Worm (Caenorhabditis elegans) whole organism, L4 larva: ENCODE results near the gene kvs-2.
A peak's percentile ranks its signal among the peaks of the same experiment; 100 is the strongest.

Experiments used
- F49E8.2 ChIP-seq: sonication (generic microtip); optimal IDR thresholded peaks from 2 replicates; lab custom pipeline; 2016; ENCODE audit warnings: missing compliant biosample characterization, mild to moderate bottlenecking, missing genetic modification characterization, borderline replicate concordance
- R02D3.7 ChIP-seq: fragments of 150-350 bp; sonication (generic microtip); optimal IDR thresholded peaks from 3 replicates; lab custom pipeline; 2014; ENCODE audit warnings: missing biosample characterization, missing genetic modification characterization
- T20F7.1 ChIP-seq: fragments of 200-800 bp; sonication (Bioruptor generic); optimal IDR thresholded peaks from 2 replicates; lab custom pipeline; 2018; ENCODE audit warnings: mild to moderate bottlenecking, missing genetic modification characterization, missing compliant biosample characterization
- aha-1 ChIP-seq: fragments of 150-350 bp; peaks from one replicate; lab custom pipeline; 2014; ENCODE audit warnings: missing biosample characterization, missing genetic modification characterization
- arid-1 ChIP-seq: fragments of 200-800 bp; sonication (Bioruptor generic); conservative IDR thresholded peaks from 2 replicates; pipeline ENCODE4 v1.3.6; 2022; ENCODE audit warnings: missing genetic modification reagents, missing genetic modification characterization, missing compliant biosample characterization
- ceh-20 ChIP-seq: fragments of 200-800 bp; sonication (Bioruptor generic); IDR thresholded peaks from 2 replicates; pipeline ENCODE4 v1.3.6; 2022; ENCODE audit warnings: missing genetic modification reagents, missing genetic modification characterization, missing compliant biosample characterization
- cey-2 ChIP-seq: sonication (generic microtip); optimal IDR thresholded peaks from 3 replicates; lab custom pipeline; 2017; ENCODE audit warnings: missing genetic modification characterization, mild to moderate bottlenecking, missing compliant biosample characterization, antibody characterized with exemption, borderline replicate concordance; ENCODE audit not compliant: insufficient read depth
- daf-16 ChIP-seq, 3 experiments: sonication (generic microtip); optimal IDR thresholded peaks; 2 replicates each; lab custom pipeline; 2016 to 2017; ENCODE audit warnings: missing genetic modification characterization in 3 of 3, missing genetic modification reagents in 3 of 3, mild to moderate bottlenecking in 2 of 3, missing compliant biosample characterization in 2 of 3, missing biosample characterization in 1 of 3, moderate library complexity in 1 of 3
- dmd-8 ChIP-seq: fragments of 200-800 bp; sonication (Bioruptor generic); IDR thresholded peaks from 2 replicates; pipeline ENCODE4 v1.3.6; 2022; ENCODE audit warnings: missing genetic modification characterization, missing compliant biosample characterization
- dmd-9 ChIP-seq: fragments of 200-800 bp; sonication (Bioruptor generic); IDR thresholded peaks from 2 replicates; pipeline ENCODE4 v1.3.6; 2022; ENCODE audit warnings: missing genetic modification reagents, missing genetic modification characterization, missing compliant biosample characterization
- dve-1 ChIP-seq: sonication (generic microtip); optimal IDR thresholded peaks from 2 replicates; lab custom pipeline; 2017; ENCODE audit warnings: antibody characterized with exemption, mild to moderate bottlenecking, missing genetic modification characterization, missing compliant biosample characterization; ENCODE audit not compliant: insufficient read depth
- egl-27 ChIP-seq: sonication (generic microtip); optimal IDR thresholded peaks from 3 replicates; lab custom pipeline; 2017; ENCODE audit warnings: missing biosample characterization, missing genetic modification reagents, missing genetic modification characterization
- hlh-11 ChIP-seq: fragments of 200-800 bp; sonication (Bioruptor generic); optimal IDR thresholded peaks from 2 replicates; lab custom pipeline; 2018; ENCODE audit warnings: mild to moderate bottlenecking, missing genetic modification characterization, missing compliant biosample characterization
- hmg-1.1 ChIP-seq: fragments of 200-800 bp; sonication (Bioruptor generic); IDR thresholded peaks from 2 replicates; pipeline ENCODE4 v1.3.6; 2022; ENCODE audit warnings: missing genetic modification reagents, missing genetic modification characterization, missing compliant biosample characterization
- lin-1 ChIP-seq: fragments of 200-800 bp; sonication (Bioruptor generic); IDR thresholded peaks from 2 replicates; pipeline ENCODE4 v1.3.6; 2022; ENCODE audit warnings: missing genetic modification reagents, missing genetic modification characterization, missing compliant biosample characterization
- lin-13 ChIP-seq: fragments of 150-350 bp; optimal IDR thresholded peaks from 2 replicates; lab custom pipeline; 2014; ENCODE audit warnings: missing biosample characterization, missing genetic modification reagents, missing genetic modification characterization
- madf-5 ChIP-seq, 2 experiments: fragments of 200-800 bp; sonication (Bioruptor generic); IDR thresholded peaks; 2 replicates each; pipeline ENCODE4 v1.3.6; 2022; ENCODE audit warnings: missing compliant biosample characterization in 2 of 2, missing genetic modification characterization in 2 of 2
- mdl-1 ChIP-seq, 2 experiments: fragments of 150-350 bp in 1 of 2; sonication (generic microtip) in 1 of 2; optimal IDR thresholded peaks; 2 replicates each; lab custom pipeline; 2014 to 2017; ENCODE audit warnings: missing biosample characterization in 2 of 2, missing genetic modification characterization in 2 of 2
- mxl-3 ChIP-seq: fragments of 200-800 bp; sonication (Bioruptor generic); optimal IDR thresholded peaks from 2 replicates; lab custom pipeline; 2018; ENCODE audit warnings: mild to moderate bottlenecking, missing genetic modification characterization, missing compliant biosample characterization
- nhr-10 ChIP-seq: fragments of 150-350 bp; optimal IDR thresholded peaks from 2 replicates; lab custom pipeline; 2014; ENCODE audit warnings: missing biosample characterization, missing genetic modification characterization
- nhr-102 ChIP-seq: sonication (generic microtip); optimal IDR thresholded peaks from 2 replicates; lab custom pipeline; 2016; ENCODE audit warnings: mild to moderate bottlenecking, missing genetic modification characterization, moderate library complexity, missing compliant biosample characterization
- nhr-42 ChIP-seq: fragments of 200-800 bp; sonication (Bioruptor generic); IDR thresholded peaks from 2 replicates; pipeline ENCODE4 v1.3.6; 2022; ENCODE audit warnings: missing genetic modification characterization, missing compliant biosample characterization
- nhr-6 ChIP-seq: fragments of 150-350 bp; optimal IDR thresholded peaks from 2 replicates; lab custom pipeline; 2014; ENCODE audit warnings: missing biosample characterization, missing genetic modification characterization
- nhr-77 ChIP-seq: fragments of 150-350 bp; optimal IDR thresholded peaks from 2 replicates; lab custom pipeline; 2014; ENCODE audit warnings: missing biosample characterization, missing genetic modification characterization
- tag-97 ChIP-seq: fragments of 200-800 bp; sonication (Bioruptor generic); IDR thresholded peaks from 2 replicates; pipeline ENCODE4 v1.3.6; 2022; ENCODE audit warnings: missing genetic modification characterization, missing compliant biosample characterization
- tra-1 ChIP-seq: fragments of 200-800 bp; sonication (Bioruptor generic); IDR thresholded peaks from 2 replicates; pipeline ENCODE4 v1.3.6; 2022; ENCODE audit warnings: missing genetic modification reagents, missing genetic modification characterization, missing compliant biosample characterization
- unc-62 ChIP-seq, 3 experiments: fragments of 150-350 bp in 1 of 3; sonication (generic microtip); optimal IDR thresholded peaks in 2 of 3; peaks in 1 of 3; 1 replicate in 1 of 3; 2 replicates in 2 of 3; lab custom pipeline; 2014 to 2017; ENCODE audit warnings: missing biosample characterization in 3 of 3, missing genetic modification characterization in 3 of 3, missing genetic modification reagents in 3 of 3, missing genotype in 1 of 3
- zag-1 ChIP-seq: fragments of 150-350 bp; optimal IDR thresholded peaks from 2 replicates; lab custom pipeline; 2014; ENCODE audit warnings: missing biosample characterization, missing genetic modification characterization
- zfp-3 ChIP-seq: fragments of 200-800 bp; sonication (Bioruptor generic); conservative IDR thresholded peaks from 2 replicates; pipeline ENCODE4 v1.3.6; 2022; ENCODE audit warnings: missing genetic modification reagents, missing genetic modification characterization, missing compliant biosample characterization

kvs-2 gene

DNA sequence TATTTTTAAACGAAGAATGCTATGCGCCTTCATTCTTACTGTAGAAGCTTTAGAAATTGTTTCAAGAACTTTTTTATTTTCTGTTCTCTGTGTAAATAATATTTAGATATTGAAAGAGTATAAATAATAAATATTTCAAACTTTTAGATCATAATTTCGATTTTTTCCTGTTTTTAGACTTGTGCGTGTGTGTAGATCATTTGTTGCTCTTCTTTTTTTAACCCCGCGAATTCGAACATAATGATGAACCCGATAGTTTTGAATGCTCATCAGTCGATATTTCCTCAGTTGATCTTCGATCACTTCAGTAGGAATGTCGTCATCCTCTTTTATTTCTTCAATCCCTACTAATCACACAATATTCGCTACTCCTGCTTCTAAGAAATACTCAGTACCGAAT, 38.6 kb upstream of the kvs-2 start, which contains the start of gene T21C9.13:
TSS of gene T21C9.13 (plus strand) at position 33 of the 400 bp plus-strand sequence.
- TF ChIP-seq nhr-102: no peak
- TF ChIP-seq F49E8.2 (tag; lab: Kevin White, UChicago): no peak
- no peak for TF ChIP-seq dmd-9 (GFP tag; lab: Robert Waterston, UW)
- TF ChIP-seq madf-5 (GFP tag; IDR thresholded peaks at IDR 0.05; lab: Robert Waterston, UW): no peak
- TF ChIP-seq mxl-3 (GFP tag; lab: Kevin White, UChicago): no peak
- TF ChIP-seq zfp-3: no peak
- TF ChIP-seq lin-1: no peak
- TF ChIP-seq hlh-11 (tag; lab: Kevin White, UChicago): no peak
- TF ChIP-seq tra-1 (GFP tag; lab: Robert Waterston, UW): no peak
- no peak for TF ChIP-seq lin-13
- no peak for TF ChIP-seq tag-97 (GFP tag; lab: Robert Waterston, UW)
- TF ChIP-seq nhr-6: no peak
- no peak for TF ChIP-seq cey-2 (tag; lab: Kevin White, UChicago)
- TF ChIP-seq dve-1 (tag; lab: Kevin White, UChicago): no peak
- no peak for TF ChIP-seq nhr-77 (tag; lab: Kevin White, UChicago)
- TF ChIP-seq hmg-1.1 (GFP tag; lab: Robert Waterston, UW): no peak
- no peak for TF ChIP-seq arid-1 (GFP tag; lab: Robert Waterston, UW)

- TF ChIP-seq dmd-8 (no peak), T20F7.1 (peak; percentile 88), R02D3.7 (peak; percentile 21)
- TF ChIP-seq, all 104 proteins: peak for 2
Observed at ce11 chrV:10598670-10599154, 37.1 kb upstream of the kvs-2 start, which contains the start of gene scpl-4. TSS of gene scpl-4 (plus strand) at chrV:10599104.

- TF ChIP-seq aha-1 (peak; percentile 96), daf-16 (GFP tag; optimal IDR thresholded peaks at IDR 0.05; lab: Kevin White, UChicago) (no peak), daf-16 (tag; optimal IDR thresholded peaks at IDR 0.05; lab: Kevin White, UChicago) (peak; percentile 4), ceh-20 (no peak)
Observed at ce11 chrV:10602051-10602937, 33.5 kb upstream of the kvs-2 start, which contains the start of gene H27A22.1. TSS of gene H27A22.1 (plus strand) at chrV:10602555.

DNA sequence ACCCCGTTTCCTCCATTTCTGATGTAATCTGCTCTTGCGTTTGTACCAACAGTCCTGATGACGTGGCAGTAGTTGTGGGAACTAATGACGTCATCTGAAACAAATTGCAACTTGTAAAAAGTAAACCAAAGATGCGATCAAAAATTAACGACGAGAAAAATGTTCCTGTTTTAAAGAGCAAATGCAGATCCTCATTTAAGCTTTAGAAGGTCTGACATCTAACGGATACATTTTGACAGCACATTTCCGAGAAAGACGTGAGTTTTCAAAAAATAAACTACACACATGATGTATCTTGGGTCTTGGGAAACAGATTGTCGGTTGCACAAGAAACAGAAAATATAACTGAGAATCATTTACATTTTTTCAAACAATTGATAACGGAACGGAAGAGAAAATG, 20.3 kb upstream of the kvs-2 start, which contains the start of gene H09F14.1:
TSS of gene H09F14.1 (minus strand) at position 101 of the 400 bp plus-strand sequence.
- no peak for TF ChIP-seq nhr-10 (tag; lab: Kevin White, UChicago)
- no peak for TF ChIP-seq mdl-1 (tag; optimal IDR thresholded peaks at IDR 0.05; lab: Kevin White, UChicago)
- no peak for TF ChIP-seq zag-1
- no peak for TF ChIP-seq egl-27 (tag; lab: Kevin White, UChicago)
- TF ChIP-seq nhr-42 (GFP tag; lab: Robert Waterston, UW): no peak
- TF ChIP-seq aha-1: no peak
- no peak for TF ChIP-seq lin-13
- no peak for TF ChIP-seq zfp-3

DNA sequence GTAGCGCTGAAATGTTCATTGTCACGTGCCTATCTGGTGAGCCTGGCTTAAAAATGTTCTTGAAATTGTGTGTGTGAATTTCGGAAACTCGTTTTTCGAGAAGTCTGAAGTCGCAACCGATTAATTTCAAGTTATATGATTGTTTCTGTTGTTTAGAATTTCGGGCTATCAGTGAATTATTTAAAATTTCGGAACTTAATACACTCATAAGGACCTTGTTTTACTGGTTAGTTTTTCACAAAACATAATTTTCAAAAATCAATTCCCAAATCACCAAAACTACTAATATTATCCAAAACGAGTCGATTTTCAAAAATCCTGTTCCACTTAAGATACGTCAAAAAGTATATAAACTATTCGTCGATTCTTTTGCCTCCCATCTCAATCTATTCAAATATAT, 5.3 kb upstream of the kvs-2 start:
- peak; percentile 42 for TF ChIP-seq aha-1
- no peak for TF ChIP-seq egl-27 (tag; lab: Kevin White, UChicago)
- TF ChIP-seq unc-62 (GFP tag; optimal IDR thresholded peaks at IDR 0.05 in 1 of 2; lab: Kevin White, UChicago): peak in 1 of 2 experiments; percentile 98
- no peak for TF ChIP-seq unc-62 (tag; optimal IDR thresholded peaks at IDR 0.05; lab: Kevin White, UChicago)
- TF ChIP-seq, all 104 proteins: peak for 2
